Fruit fly (Drosophila melanogaster): ENCODE measurements around the gene Alg12.

DNA sequence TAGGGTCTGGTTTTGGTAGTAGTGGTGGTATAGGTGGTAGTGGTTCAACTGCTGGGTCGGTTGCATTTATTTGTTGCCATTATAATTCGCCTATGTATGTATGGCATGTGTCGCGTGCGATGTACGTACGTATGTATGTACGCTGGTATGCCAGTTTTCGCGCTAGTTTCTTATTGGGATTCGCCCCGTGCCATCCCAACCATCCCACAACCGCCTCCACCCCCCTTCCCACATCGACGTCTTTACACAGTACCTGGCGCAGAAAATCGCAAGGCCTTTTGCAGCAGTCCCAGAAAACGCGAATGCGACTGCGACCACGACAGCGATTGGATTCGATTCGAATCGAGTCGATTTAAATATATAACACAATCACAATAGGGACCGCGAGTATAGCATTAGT lies 46.1 kb upstream of the Alg12 start:
- TF ChIP-seq CG11617 (GFP tag; optimal IDR thresholded peaks at IDR 0.05), result peak; percentile 15
- no peak for TF ChIP-seq kay (GFP tag; ENCODE audit: borderline replicate concordance)
- TF ChIP-seq cnc (optimal IDR thresholded peaks at IDR 0.05), result no peak
- no peak for TF ChIP-seq bab1 (GFP tag; optimal IDR thresholded peaks at IDR 0.05)
- TF ChIP-seq CG1620 (GFP tag; optimal IDR thresholded peaks at IDR 0.05), result no peak
- TF ChIP-seq CG14711 (tag; optimal IDR thresholded peaks at IDR 0.05), result no peak
- no peak for TF ChIP-seq CG5204 (GFP tag; optimal IDR thresholded peaks at IDR 0.05)
- TF ChIP-seq ovo (GFP tag; optimal IDR thresholded peaks at IDR 0.05), result no peak
- no peak for TF ChIP-seq pad (GFP tag; optimal IDR thresholded peaks at IDR 0.05)
